Fruit fly (Drosophila melanogaster) whole organism, prepupa: ENCODE data around the gene CG33725.
A peak's percentile ranks its signal among the peaks of the same experiment; 100 is the strongest.

ENCODE experiments used
- Blimp-1 ChIP-seq: fragments of 200-800 bp; sonication (Bioruptor generic); optimal IDR thresholded peaks from 3 replicates; lab custom pipeline; 2017; ENCODE audit warnings: missing biosample characterization, missing genetic modification characterization, mild to moderate bottlenecking, moderate library complexity, missing genetic modification reagents
- CG10631 ChIP-seq: fragments of 200-800 bp; sonication (Bioruptor generic); optimal IDR thresholded peaks from 2 replicates; lab custom pipeline; 2016; ENCODE audit warnings: missing biosample characterization, missing genetic modification characterization
- CG11294 ChIP-seq: fragments of 200-800 bp; sonication (Bioruptor generic); IDR thresholded peaks from 2 replicates; pipeline ENCODE4 v1.3.6; 2022; ENCODE audit warnings: missing biosample characterization, missing genetic modification characterization
- CG11762 ChIP-seq: fragments of 200-800 bp; sonication (Bioruptor generic); optimal IDR thresholded peaks from 3 replicates; lab custom pipeline; 2016; ENCODE audit warnings: missing biosample characterization, missing genetic modification characterization; ENCODE audit not compliant: insufficient read depth
- CG11902 ChIP-seq: fragments of 200-800 bp; sonication (Bioruptor generic); optimal IDR thresholded peaks from 3 replicates; lab custom pipeline; 2016; ENCODE audit warnings: missing biosample characterization, missing genetic modification characterization
- CG15336 ChIP-seq: fragments of 200-800 bp; sonication (Bioruptor generic); IDR thresholded peaks from 2 replicates; pipeline ENCODE4 v1.3.6; 2022; ENCODE audit warnings: missing biosample characterization, missing genetic modification characterization
- CG1621 ChIP-seq: fragments of 200-800 bp; sonication (Bioruptor generic); optimal IDR thresholded peaks from 3 replicates; lab custom pipeline; 2018; ENCODE audit warnings: missing biosample characterization, mild to moderate bottlenecking, missing genetic modification characterization
- CG3032 ChIP-seq: fragments of 200-800 bp; optimal IDR thresholded peaks from 2 replicates; lab custom pipeline; 2019; ENCODE audit warnings: missing biosample characterization, mild to moderate bottlenecking, missing genetic modification characterization, moderate library complexity
- CG32006 ChIP-seq: fragments of 200-800 bp; sonication (Bioruptor generic); optimal IDR thresholded peaks from 3 replicates; lab custom pipeline; 2017; ENCODE audit warnings: missing biosample characterization, mild to moderate bottlenecking, missing genetic modification characterization
- CG34406 ChIP-seq: fragments of 200-800 bp; sonication (Bioruptor generic); optimal IDR thresholded peaks from 3 replicates; lab custom pipeline; 2016; ENCODE audit warnings: missing biosample characterization, missing genetic modification characterization
- CG3919 ChIP-seq: fragments of 200-800 bp; sonication (Bioruptor generic); optimal IDR thresholded peaks from 3 replicates; lab custom pipeline; 2016; ENCODE audit warnings: missing biosample characterization, missing genetic modification characterization
- CG4318 ChIP-seq: fragments of 200-800 bp; sonication (Bioruptor generic); optimal IDR thresholded peaks from 3 replicates; lab custom pipeline; 2017; ENCODE audit warnings: missing biosample characterization, mild to moderate bottlenecking, missing genetic modification characterization
- CG6276 ChIP-seq: fragments of 200-800 bp; sonication (Bioruptor generic); optimal IDR thresholded peaks from 2 replicates; lab custom pipeline; 2017; ENCODE audit warnings: missing biosample characterization, mild to moderate bottlenecking, missing genetic modification characterization
- CG6792 ChIP-seq: fragments of 200-800 bp; sonication (Bioruptor generic); optimal IDR thresholded peaks from 3 replicates; lab custom pipeline; 2016; ENCODE audit warnings: missing biosample characterization, missing genetic modification characterization
- CG6808 ChIP-seq: fragments of 200-800 bp; sonication (Bioruptor generic); optimal IDR thresholded peaks from 3 replicates; lab custom pipeline; 2017; ENCODE audit warnings: missing biosample characterization, missing genetic modification characterization, mild to moderate bottlenecking, moderate library complexity, missing genetic modification reagents
- CG7368 ChIP-seq: fragments of 200-800 bp; sonication (Bioruptor generic); optimal IDR thresholded peaks from 3 replicates; lab custom pipeline; 2016; ENCODE audit warnings: missing biosample characterization, missing genetic modification characterization
- CG8119 ChIP-seq: fragments of 200-800 bp; sonication (Bioruptor generic); IDR thresholded peaks from 3 replicates; pipeline ENCODE4 v1.3.6; 2022; ENCODE audit warnings: missing biosample characterization, missing genetic modification characterization
- CG8319 ChIP-seq: fragments of 200-800 bp; sonication (Bioruptor generic); optimal IDR thresholded peaks from 3 replicates; lab custom pipeline; 2016; ENCODE audit warnings: missing biosample characterization, missing genetic modification characterization
- CG8632 ChIP-seq: fragments of 200-800 bp; sonication (Bioruptor generic); optimal IDR thresholded peaks from 3 replicates; lab custom pipeline; 2016; ENCODE audit warnings: missing biosample characterization, missing genetic modification characterization
- Eip75B ChIP-seq: fragments of 200-800 bp; sonication (Bioruptor generic); optimal IDR thresholded peaks from 3 replicates; lab custom pipeline; 2016; ENCODE audit warnings: missing biosample characterization, missing genetic modification characterization
- Eip78C ChIP-seq: fragments of 200-800 bp; sonication (Bioruptor generic); peaks from one replicate; lab custom pipeline; 2016; ENCODE audit warnings: missing biosample characterization, missing genetic modification characterization
- Eip93F ChIP-seq: fragments of 200-800 bp; sonication (Bioruptor generic); optimal IDR thresholded peaks from 2 replicates; lab custom pipeline; 2016; ENCODE audit warnings: missing biosample characterization, mild to moderate bottlenecking, missing genetic modification characterization
- Ets21C ChIP-seq: fragments of 200-800 bp; sonication (Bioruptor generic); optimal IDR thresholded peaks from 3 replicates; lab custom pipeline; 2016; ENCODE audit warnings: missing biosample characterization, missing genetic modification characterization
- Hr38 ChIP-seq: sonication (Bioruptor generic); optimal IDR thresholded peaks from 2 replicates; lab custom pipeline; 2016; ENCODE audit warnings: missing biosample characterization, missing genetic modification characterization
- Hr39 ChIP-seq: fragments of 200-800 bp; sonication (Bioruptor generic); optimal IDR thresholded peaks from 2 replicates; lab custom pipeline; 2016; ENCODE audit warnings: missing biosample characterization, missing genetic modification characterization
- Hr4 ChIP-seq: fragments of 200-800 bp; sonication (Bioruptor generic); optimal IDR thresholded peaks from 3 replicates; lab custom pipeline; 2016; ENCODE audit warnings: missing biosample characterization, missing genetic modification characterization
- Lpt ChIP-seq: fragments of 200-800 bp; sonication (Bioruptor generic); optimal IDR thresholded peaks from 3 replicates; lab custom pipeline; 2016; ENCODE audit warnings: missing biosample characterization, missing genetic modification characterization
- Met ChIP-seq: fragments of 200-800 bp; sonication (Bioruptor generic); optimal IDR thresholded peaks from 3 replicates; lab custom pipeline; 2016; ENCODE audit warnings: missing biosample characterization, missing genetic modification characterization
- OdsH ChIP-seq: fragments of 200-800 bp; sonication (Bioruptor generic); optimal IDR thresholded peaks from 3 replicates; lab custom pipeline; 2016; ENCODE audit warnings: missing biosample characterization, missing genetic modification characterization
- Smox ChIP-seq: fragments of 200-800 bp; sonication (Bioruptor generic); optimal IDR thresholded peaks from 3 replicates; lab custom pipeline; 2016; ENCODE audit warnings: missing biosample characterization, missing genetic modification characterization
- Sox14 ChIP-seq: fragments of 200-800 bp; sonication (Bioruptor generic); optimal IDR thresholded peaks from 3 replicates; lab custom pipeline; 2016; ENCODE audit warnings: missing biosample characterization, missing genetic modification characterization
- Sox15 ChIP-seq: fragments of 200-800 bp; sonication (Bioruptor generic); optimal IDR thresholded peaks from 3 replicates; lab custom pipeline; 2016; ENCODE audit warnings: missing biosample characterization, missing genetic modification characterization
- achi ChIP-seq: fragments of 200-800 bp; sonication (Bioruptor generic); optimal IDR thresholded peaks from 3 replicates; lab custom pipeline; 2016; ENCODE audit warnings: missing biosample characterization, missing genetic modification characterization
- acj6 ChIP-seq: fragments of 200-800 bp; sonication (Bioruptor generic); optimal IDR thresholded peaks from 3 replicates; lab custom pipeline; 2016; ENCODE audit warnings: missing biosample characterization, missing genetic modification characterization
- dac ChIP-seq: fragments of 200-800 bp; sonication (Bioruptor generic); optimal IDR thresholded peaks from 2 replicates; lab custom pipeline; 2017; ENCODE audit warnings: missing biosample characterization, mild to moderate bottlenecking, missing genetic modification characterization
- dsx ChIP-seq: fragments of 200-800 bp; optimal IDR thresholded peaks from 3 replicates; lab custom pipeline; 2019; ENCODE audit warnings: missing biosample characterization, mild to moderate bottlenecking, missing genetic modification characterization, moderate library complexity; ENCODE audit not compliant: poor library complexity, severe bottlenecking
- eg ChIP-seq: fragments of 200-800 bp; sonication (Bioruptor generic); IDR thresholded peaks from 3 replicates; pipeline ENCODE4 v1.3.6; 2022; ENCODE audit warnings: missing biosample characterization, missing genetic modification characterization
- esn ChIP-seq: fragments of 200-800 bp; sonication (Bioruptor generic); optimal IDR thresholded peaks from 2 replicates; lab custom pipeline; 2016; ENCODE audit warnings: missing biosample characterization, mild to moderate bottlenecking, missing genetic modification characterization, moderate library complexity
- fd59A ChIP-seq: fragments of 200-800 bp; sonication (Bioruptor generic); optimal IDR thresholded peaks from 2 replicates; lab custom pipeline; 2017; ENCODE audit warnings: missing biosample characterization, mild to moderate bottlenecking, missing genetic modification characterization, missing genetic modification reagents
- fd85E ChIP-seq: fragments of 200-800 bp; sonication (Bioruptor generic); optimal IDR thresholded peaks from 3 replicates; lab custom pipeline; 2016; ENCODE audit warnings: missing biosample characterization, missing genetic modification characterization
- lz ChIP-seq: fragments of 200-800 bp; sonication (Bioruptor generic); optimal IDR thresholded peaks from 3 replicates; lab custom pipeline; 2016; ENCODE audit warnings: missing biosample characterization, missing genetic modification characterization
- net ChIP-seq: fragments of 200-800 bp; sonication (Bioruptor generic); optimal IDR thresholded peaks from 3 replicates; lab custom pipeline; 2016; ENCODE audit warnings: missing biosample characterization, missing genetic modification characterization
- ss ChIP-seq, 2 experiments: fragments of 200-800 bp; sonication (Bioruptor generic); optimal IDR thresholded peaks; 2 replicates in 1 of 2; 3 replicates in 1 of 2; lab custom pipeline; 2017 to 2018; ENCODE audit warnings: mild to moderate bottlenecking in 2 of 2, missing biosample characterization in 2 of 2, missing genetic modification characterization in 2 of 2, moderate library complexity in 1 of 2
- svp ChIP-seq: fragments of 200-800 bp; sonication (Bioruptor generic); peaks from one replicate; lab custom pipeline; 2016; ENCODE audit warnings: missing biosample characterization, missing genetic modification characterization
- topi ChIP-seq: fragments of 200-800 bp; sonication (Bioruptor generic); optimal IDR thresholded peaks from 3 replicates; lab custom pipeline; 2016; ENCODE audit warnings: missing biosample characterization, missing genetic modification characterization
- vri ChIP-seq: fragments of 200-800 bp; sonication (Bioruptor generic); optimal IDR thresholded peaks from 3 replicates; lab custom pipeline; 2016; ENCODE audit warnings: missing biosample characterization, mild to moderate bottlenecking, missing genetic modification characterization

CG33725 gene

dm6 chr3L:12489952-12490351, 7.5 kb downstream of the CG33725 start (continued):
- no peak for TF ChIP-seq Hr38 (GFP tag; lab: Kevin White, UChicago)
- no peak for TF ChIP-seq Lpt (GFP tag; lab: Kevin White, UChicago)
- TF ChIP-seq fd59A = no peak
- no peak for TF ChIP-seq achi (GFP tag; lab: Kevin White, UChicago)
- TF ChIP-seq CG11902 (GFP tag; lab: Kevin White, UChicago) = no peak
- no peak for TF ChIP-seq CG7368 (GFP tag; lab: Kevin White, UChicago)
- TF ChIP-seq acj6 (GFP tag; lab: Kevin White, UChicago) = no peak
- no peak for TF ChIP-seq CG8632 (GFP tag; lab: Kevin White, UChicago)
- TF ChIP-seq esn (GFP tag; lab: Kevin White, UChicago) = no peak
- no peak for TF ChIP-seq Met
- no peak for TF ChIP-seq Eip75B (GFP tag; lab: Kevin White, UChicago)
- no peak for TF ChIP-seq CG3032 (tag; lab: Kevin White, UChicago)
- TF ChIP-seq Blimp-1 (GFP tag; lab: Kevin White, UChicago) = no peak
- no peak for TF ChIP-seq Ets21C
- TF ChIP-seq dsx = no peak
- TF ChIP-seq vri (GFP tag; lab: Kevin White, UChicago) = peak; percentile 92
- peak; percentile 57; the same call in 2 of the 3 replicates for TF ChIP-seq CG8119 (GFP tag; lab: Robert Waterston, UW)
- peak in 1 of 2 experiments; percentile 4 for TF ChIP-seq ss (GFP tag; optimal IDR thresholded peaks at IDR 0.05; lab: Kevin White, UChicago)
- TF ChIP-seq lz = no peak
- TF ChIP-seq eg (GFP tag; lab: Robert Waterston, UW) = peak; percentile 56; the same call in 2 of the 3 replicates
- TF ChIP-seq topi (GFP tag; lab: Kevin White, UChicago) = no peak
- TF ChIP-seq Eip93F (GFP tag; lab: Kevin White, UChicago) = no peak
- TF ChIP-seq CG10631 (GFP tag; lab: Kevin White, UChicago) = no peak
- TF ChIP-seq CG6276 (GFP tag; lab: Kevin White, UChicago) = peak; percentile 63

dm6 chr3L:12490418-12491035, 8.1 kb downstream of the CG33725 start, which contains the start of gene CG10660:
Gene CG10660, minus strand, starts transcription at chr3L:12490676.
- peak; percentile 90 for TF ChIP-seq CG8632 (GFP tag; lab: Kevin White, UChicago)
- TF ChIP-seq Smox = peak; percentile 90
- peak; percentile 78 for TF ChIP-seq dsx
- peak; percentile 94 for TF ChIP-seq Hr4 (GFP tag; lab: Kevin White, UChicago)
- TF ChIP-seq esn (GFP tag; lab: Kevin White, UChicago) = peak; percentile 95
- peak; percentile 91 for TF ChIP-seq vri (GFP tag; lab: Kevin White, UChicago)
- TF ChIP-seq CG8319 (GFP tag; lab: Kevin White, UChicago) = peak; percentile 72
- TF ChIP-seq CG3032 (tag; lab: Kevin White, UChicago) = peak; percentile 72
- TF ChIP-seq fd85E (GFP tag; lab: Kevin White, UChicago) = peak; percentile 66
- TF ChIP-seq acj6 (GFP tag; lab: Kevin White, UChicago) = peak; percentile 93
- peak; percentile 78 for TF ChIP-seq dac (GFP tag; lab: Kevin White, UChicago)
- TF ChIP-seq CG11762 (GFP tag; lab: Kevin White, UChicago) = peak; percentile 87
- TF ChIP-seq CG1621 (tag; lab: Kevin White, UChicago) = peak; percentile 88
- TF ChIP-seq Sox14 (GFP tag; lab: Kevin White, UChicago) = peak; percentile 93
- TF ChIP-seq CG4318 (GFP tag; lab: Kevin White, UChicago) = peak; percentile 84
- peak; percentile 91 for TF ChIP-seq Lpt (GFP tag; lab: Kevin White, UChicago)
- peak; percentile 65 for TF ChIP-seq Blimp-1 (GFP tag; lab: Kevin White, UChicago)
- peak; percentile 80 for TF ChIP-seq fd59A
- peak; percentile 95 for TF ChIP-seq svp
- peak; percentile 97 for TF ChIP-seq CG15336 (GFP tag; lab: Robert Waterston, UW)
- TF ChIP-seq CG6792 (GFP tag; lab: Kevin White, UChicago) = peak; percentile 93
- TF ChIP-seq CG3919 (GFP tag; lab: Kevin White, UChicago) = peak; percentile 94
- TF ChIP-seq Eip93F (GFP tag; lab: Kevin White, UChicago) = peak; percentile 66
- peak; percentile 92 for TF ChIP-seq Eip75B (GFP tag; lab: Kevin White, UChicago)
- peak; percentile 94 for TF ChIP-seq net
- TF ChIP-seq Eip78C (GFP tag; lab: Kevin White, UChicago) = peak; percentile 97
- no peak for TF ChIP-seq Hr38 (GFP tag; lab: Kevin White, UChicago)
- TF ChIP-seq CG32006 (GFP tag; lab: Kevin White, UChicago) = peak; percentile 95
- TF ChIP-seq Hr39 (GFP tag; lab: Kevin White, UChicago) = peak; percentile 85
- peak; percentile 80 for TF ChIP-seq Sox15 (GFP tag; lab: Kevin White, UChicago)
- TF ChIP-seq OdsH (GFP tag; lab: Kevin White, UChicago) = peak; percentile 95
- peak; percentile 75 for TF ChIP-seq CG6808 (GFP tag; lab: Kevin White, UChicago)
- peak; percentile 96 for TF ChIP-seq CG8119 (GFP tag; lab: Robert Waterston, UW)
- TF ChIP-seq CG6276 (GFP tag; lab: Kevin White, UChicago) = peak; percentile 94
- TF ChIP-seq CG11294 = peak; percentile 90
- peak; percentile 91 for TF ChIP-seq topi (GFP tag; lab: Kevin White, UChicago)
- peak; percentile 77 for TF ChIP-seq Ets21C
- TF ChIP-seq CG34406 = peak; percentile 94
